Worm (Caenorhabditis elegans): Measurements from ENCODE around the gene W04H10.2.

ce11 chrII:602969-603368 lies 2.4 kb upstream of the W04H10.2 start:
- TF ChIP-seq nhr-11 (tag; optimal IDR thresholded peaks at IDR 0.05) (no peak), ama-1 (optimal IDR thresholded peaks at IDR 0.05) (no peak), hlh-8 (tag; optimal IDR thresholded peaks at IDR 0.05) (no peak), fax-1 (tag; optimal IDR thresholded peaks at IDR 0.05) (no peak), sox-4 (tag; optimal IDR thresholded peaks at IDR 0.05) (no peak), pha-4 (tag; optimal IDR thresholded peaks at IDR 0.05) (no peak), npax-4 (tag; optimal IDR thresholded peaks at IDR 0.05) (no peak), dmd-4 (tag; optimal IDR thresholded peaks at IDR 0.05; ENCODE audit: borderline replicate concordance) (no peak), dve-1 (tag; optimal IDR thresholded peaks at IDR 0.05) (no peak), unc-42 (tag; optimal IDR thresholded peaks at IDR 0.05) (peak; percentile 2), sdc-2 (tag; optimal IDR thresholded peaks at IDR 0.05) (no peak), ceh-31 (tag; optimal IDR thresholded peaks at IDR 0.05) (peak; percentile 38)

Measured in whole organism, late embryonic.